Fruit fly (Drosophila melanogaster) whole organism, embryonic: ENCODE data around the gene htk.
A peak's percentile ranks its signal among the peaks of the same experiment; 100 is the strongest.

Experiments used
- Abd-B ChIP-seq: fragments of 200-800 bp; sonication (Bioruptor generic); optimal IDR thresholded peaks from 2 replicates; lab custom pipeline; 2018; ENCODE audit warnings: missing biosample characterization, mild to moderate bottlenecking, missing genetic modification characterization, moderate library complexity
- Aef1 ChIP-seq: fragments of 200-800 bp; sonication (Bioruptor generic); IDR thresholded peaks from 3 replicates; pipeline ENCODE4 v1.3.6; 2022; ENCODE audit warnings: missing biosample characterization, missing genetic modification characterization
- CG1024 ChIP-seq: fragments of 200-800 bp; sonication (Bioruptor generic); IDR thresholded peaks from 2 replicates; pipeline ENCODE4 v1.3.6; 2022; ENCODE audit warnings: missing biosample characterization, missing genetic modification characterization
- CG10366 ChIP-seq: fragments of 200-800 bp; sonication (Bioruptor generic); IDR thresholded peaks from 2 replicates; pipeline ENCODE4 v1.3.6; 2022; ENCODE audit warnings: missing biosample characterization, missing genetic modification characterization
- CG11560 ChIP-seq: fragments of 200-800 bp; sonication (Bioruptor generic); IDR thresholded peaks from 3 replicates; pipeline ENCODE4 v1.3.6; 2022; ENCODE audit warnings: missing biosample characterization, missing genetic modification characterization
- CG32532 ChIP-seq: fragments of 200-800 bp; sonication (Bioruptor generic); IDR thresholded peaks from 2 replicates; pipeline ENCODE4 v1.3.6; 2022; ENCODE audit warnings: missing biosample characterization, missing genetic modification characterization
- CG33213 ChIP-seq: fragments of 200-800 bp; sonication (Bioruptor generic); optimal IDR thresholded peaks from 3 replicates; lab custom pipeline; 2016; ENCODE audit warnings: missing biosample characterization, missing genetic modification characterization
- CG42726 ChIP-seq: fragments of 200-800 bp; sonication (Bioruptor generic); IDR thresholded peaks from 2 replicates; pipeline ENCODE4 v1.3.6; 2022; ENCODE audit warnings: missing biosample characterization, missing genetic modification characterization; ENCODE audit not compliant: partially characterized antibody
- CG4282 ChIP-seq: fragments of 200-800 bp; sonication (Bioruptor generic); optimal IDR thresholded peaks from 2 replicates; lab custom pipeline; 2016; ENCODE audit warnings: missing biosample characterization, missing genetic modification characterization
- CG4360 ChIP-seq: fragments of 200-800 bp; sonication (Bioruptor generic); IDR thresholded peaks from 2 replicates; pipeline ENCODE4 v1.3.6; 2022; ENCODE audit warnings: missing biosample characterization, missing genetic modification characterization
- CG5180 ChIP-seq: fragments of 200-800 bp; sonication (Bioruptor generic); optimal IDR thresholded peaks from 3 replicates; lab custom pipeline; 2017; ENCODE audit warnings: missing biosample characterization, missing genetic modification characterization, mild to moderate bottlenecking, moderate library complexity, missing genetic modification reagents
- CG7963 ChIP-seq: fragments of 200-800 bp; sonication (Bioruptor generic); IDR thresholded peaks from 3 replicates; pipeline ENCODE4 v1.3.6; 2022; ENCODE audit warnings: missing biosample characterization, missing genetic modification characterization; ENCODE audit not compliant: partially characterized antibody
- CG9797 ChIP-seq: fragments of 200-800 bp; sonication (Bioruptor generic); optimal IDR thresholded peaks from 3 replicates; lab custom pipeline; 2018; ENCODE audit warnings: missing biosample characterization, mild to moderate bottlenecking, missing genetic modification characterization
- CG9932 ChIP-seq: fragments of 200-800 bp; sonication (Bioruptor generic); IDR thresholded peaks from 2 replicates; pipeline ENCODE4 v1.3.6; 2022; ENCODE audit warnings: missing biosample characterization, missing genetic modification characterization
- CHES-1-like ChIP-seq: fragments of 200-800 bp; sonication (Bioruptor generic); optimal IDR thresholded peaks from 2 replicates; lab custom pipeline; 2016; ENCODE audit warnings: missing biosample characterization, missing genetic modification characterization
- Dfd ChIP-seq, 2 experiments: fragments of >200 bp; optimal IDR thresholded peaks; 2 replicates each; lab custom pipeline; 2017; ENCODE audit warnings: missing biosample characterization in 2 of 2, missing genetic modification characterization in 2 of 2
- Dp ChIP-seq: fragments of 200-800 bp; sonication (Bioruptor generic); optimal IDR thresholded peaks from 2 replicates; lab custom pipeline; 2018; ENCODE audit warnings: missing biosample characterization, mild to moderate bottlenecking, missing genetic modification characterization, moderate library complexity
- Elba2 ChIP-seq: fragments of 200-800 bp; sonication (Bioruptor generic); optimal IDR thresholded peaks from 3 replicates; lab custom pipeline; 2016; ENCODE audit warnings: missing biosample characterization, missing genetic modification characterization
- Fer3 ChIP-seq: fragments of 200-800 bp; sonication (Bioruptor generic); optimal IDR thresholded peaks from 2 replicates; lab custom pipeline; 2018; ENCODE audit warnings: missing biosample characterization, mild to moderate bottlenecking, missing genetic modification characterization, moderate library complexity
- Ravus ChIP-seq: fragments of 200-800 bp; sonication (Bioruptor generic); IDR thresholded peaks from 2 replicates; pipeline ENCODE4 v1.3.6; 2022; ENCODE audit warnings: missing biosample characterization, missing genetic modification characterization
- Rfx ChIP-seq: fragments of 200-800 bp; sonication (Bioruptor generic); IDR thresholded peaks from 2 replicates; pipeline ENCODE4 v1.3.6; 2022; ENCODE audit warnings: missing biosample characterization, missing genetic modification characterization
- Scr ChIP-seq: fragments of 200-800 bp; sonication (Bioruptor generic); IDR thresholded peaks from 2 replicates; pipeline ENCODE4 v1.3.6; 2022; ENCODE audit warnings: missing biosample characterization, missing genetic modification characterization; ENCODE audit not compliant: partially characterized antibody
- Side ChIP-seq: fragments of 200-800 bp; sonication (Bioruptor generic); optimal IDR thresholded peaks from 2 replicates; lab custom pipeline; 2016; ENCODE audit warnings: missing biosample characterization, missing genetic modification characterization
- Sry-δ ChIP-seq: fragments of 200-800 bp; sonication (Bioruptor generic); optimal IDR thresholded peaks from 2 replicates; lab custom pipeline; 2016; ENCODE audit warnings: missing biosample characterization, missing genetic modification characterization
- Usf ChIP-seq: fragments of 200-800 bp; sonication (Bioruptor generic); optimal IDR thresholded peaks from 2 replicates; lab custom pipeline; 2017; ENCODE audit warnings: missing genotype, missing biosample characterization, missing genetic modification characterization
- amos ChIP-seq: fragments of 200-800 bp; sonication (Bioruptor generic); IDR thresholded peaks from 2 replicates; pipeline ENCODE4 v1.3.6; 2022; ENCODE audit warnings: missing biosample characterization, missing genetic modification characterization; ENCODE audit not compliant: partially characterized antibody
- ato ChIP-seq: fragments of 200-800 bp; sonication (Bioruptor generic); IDR thresholded peaks from 2 replicates; pipeline ENCODE4 v1.3.6; 2022; ENCODE audit warnings: missing biosample characterization, missing genetic modification characterization; ENCODE audit not compliant: partially characterized antibody
- cas ChIP-seq: fragments of 200-800 bp; sonication (Bioruptor generic); IDR thresholded peaks from 2 replicates; pipeline ENCODE4 v1.3.6; 2022; ENCODE audit warnings: missing biosample characterization, missing genetic modification characterization
- cwo ChIP-seq: fragments of 200-800 bp; sonication (Bioruptor generic); optimal IDR thresholded peaks from 3 replicates; lab custom pipeline; 2017; ENCODE audit warnings: missing biosample characterization, missing genetic modification characterization, mild to moderate bottlenecking, moderate library complexity, missing genetic modification reagents
- dmrt11E ChIP-seq: fragments of 200-800 bp; sonication (Bioruptor generic); optimal IDR thresholded peaks from 3 replicates; lab custom pipeline; 2018; ENCODE audit warnings: missing biosample characterization, mild to moderate bottlenecking, missing genetic modification characterization, moderate library complexity
- fd64A ChIP-seq: fragments of 200-800 bp; sonication (Bioruptor generic); optimal IDR thresholded peaks from 3 replicates; lab custom pipeline; 2018; ENCODE audit warnings: missing biosample characterization, mild to moderate bottlenecking, missing genetic modification characterization
- gem ChIP-seq: fragments of 200-800 bp; sonication (Bioruptor generic); optimal IDR thresholded peaks from 2 replicates; lab custom pipeline; 2019; ENCODE audit warnings: missing biosample characterization, mild to moderate bottlenecking, missing genetic modification characterization, moderate library complexity
- hb ChIP-seq: fragments of 200-800 bp; sonication (Bioruptor generic); IDR thresholded peaks from 3 replicates; pipeline ENCODE4 v1.3.6; 2022; ENCODE audit warnings: missing biosample characterization, missing genetic modification characterization; ENCODE audit not compliant: partially characterized antibody
- hbn ChIP-seq: fragments of 200-800 bp; sonication (Bioruptor generic); IDR thresholded peaks from 2 replicates; pipeline ENCODE4 v1.3.6; 2022; ENCODE audit warnings: missing biosample characterization, missing genetic modification characterization; ENCODE audit not compliant: partially characterized antibody
- inv ChIP-seq: fragments of 200-800 bp; sonication (Bioruptor generic); IDR thresholded peaks from 2 replicates; pipeline ENCODE4 v1.3.6; 2022; ENCODE audit warnings: missing biosample characterization, missing genetic modification characterization; ENCODE audit not compliant: partially characterized antibody
- kay ChIP-seq: fragments of 200-800 bp; sonication (Bioruptor generic); optimal IDR thresholded peaks from 2 replicates; lab custom pipeline; 2016; ENCODE audit warnings: missing biosample characterization, missing genetic modification characterization
- lmd ChIP-seq: fragments of 200-800 bp; sonication (Bioruptor generic); IDR thresholded peaks from 2 replicates; pipeline ENCODE4 v1.3.6; 2022; ENCODE audit warnings: missing biosample characterization, missing genetic modification characterization
- lola ChIP-seq, 3 experiments: fragments of >200 bp in 2 of 3; fragments of 200-800 bp in 1 of 3; sonication (Bioruptor generic) in 1 of 3; optimal IDR thresholded peaks; 2 replicates each; lab custom pipeline; 2017 to 2019; ENCODE audit warnings: missing biosample characterization in 3 of 3, missing genetic modification characterization in 3 of 3, mild to moderate bottlenecking in 1 of 3, moderate library complexity in 1 of 3
- mam ChIP-seq: fragments of 200-800 bp; sonication (Bioruptor generic); optimal IDR thresholded peaks from 3 replicates; lab custom pipeline; 2016; ENCODE audit warnings: missing biosample characterization, missing genetic modification characterization
- mirr ChIP-seq: fragments of 200-800 bp; sonication (Bioruptor generic); optimal IDR thresholded peaks from 3 replicates; lab custom pipeline; 2018; ENCODE audit warnings: missing biosample characterization, mild to moderate bottlenecking, missing genetic modification characterization
- mld ChIP-seq: fragments of 200-800 bp; sonication (Bioruptor generic); IDR thresholded peaks from 3 replicates; pipeline ENCODE4 v1.3.6; 2022; ENCODE audit warnings: missing biosample characterization, missing genetic modification characterization; ENCODE audit not compliant: partially characterized antibody
- pan ChIP-seq, 4 experiments: fragments of >200 bp in 3 of 4; fragments of 200-800 bp in 1 of 4; sonication (Bioruptor generic) in 1 of 4; optimal IDR thresholded peaks in 3 of 4; IDR thresholded peaks in 1 of 4; 2 replicates each; pipeline versions ENCODE4 v1.3.6 to Lab custom; 2017 to 2022; ENCODE audit warnings: missing biosample characterization in 2 of 4, missing genetic modification characterization in 2 of 4, mixed read lengths in 1 of 4
- rib ChIP-seq: fragments of 200-800 bp; sonication (Bioruptor generic); IDR thresholded peaks from 2 replicates; pipeline ENCODE4 v1.3.6; 2022; ENCODE audit warnings: missing biosample characterization, missing genetic modification characterization
- tgo ChIP-seq: fragments of 200-800 bp; sonication (Bioruptor generic); IDR thresholded peaks from 3 replicates; pipeline ENCODE4 v1.3.6; 2022; ENCODE audit warnings: missing biosample characterization, missing genetic modification characterization
- trem ChIP-seq: fragments of 200-800 bp; optimal IDR thresholded peaks from 3 replicates; lab custom pipeline; 2019; ENCODE audit warnings: missing biosample characterization, mild to moderate bottlenecking, missing genetic modification characterization, moderate library complexity
- unc-4 ChIP-seq: fragments of 200-800 bp; sonication (Bioruptor generic); IDR thresholded peaks from 2 replicates; pipeline ENCODE4 v1.3.6; 2022; ENCODE audit warnings: missing biosample characterization, missing genetic modification characterization; ENCODE audit not compliant: partially characterized antibody
- zen ChIP-seq: fragments of 200-800 bp; sonication (Bioruptor generic); optimal IDR thresholded peaks from 3 replicates; lab custom pipeline; 2018; ENCODE audit warnings: missing biosample characterization, mild to moderate bottlenecking, missing genetic modification characterization, moderate library complexity
- zen2 ChIP-seq: fragments of 200-800 bp; sonication (Bioruptor generic); IDR thresholded peaks from 3 replicates; pipeline ENCODE4 v1.3.6; 2022; ENCODE audit warnings: missing biosample characterization, missing genetic modification characterization; ENCODE audit not compliant: partially characterized antibody

Gene htk

DNA sequence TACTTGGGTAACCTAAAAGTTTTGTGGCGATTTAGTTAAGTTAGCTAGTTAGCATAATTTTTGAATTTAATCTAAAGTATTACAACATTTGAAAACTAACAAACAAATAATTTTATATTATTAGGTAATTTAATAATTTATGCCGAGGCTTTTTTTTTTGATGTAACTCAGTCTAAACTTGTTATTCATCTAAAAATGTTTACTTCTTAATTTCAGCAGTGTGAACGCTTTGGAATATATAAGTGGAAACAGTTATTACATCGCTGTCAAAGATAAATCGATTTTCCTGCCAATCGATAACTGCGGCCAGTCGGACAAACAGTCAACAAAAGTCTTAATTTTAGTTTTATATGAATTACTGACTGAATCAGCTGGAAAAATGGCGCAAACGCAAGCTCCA is 14.5 kb downstream of the htk start, which contains the start of gene Usp39 (continued):
- TF ChIP-seq Aef1 (GFP tag; lab: Robert Waterston, UW) = no peak
- TF ChIP-seq zen = peak; percentile 27
- TF ChIP-seq dmrt11E = peak; percentile 26
- TF ChIP-seq mam (GFP tag; lab: Kevin White, UChicago) = peak; percentile 22
- TF ChIP-seq Elba2 (GFP tag; lab: Kevin White, UChicago) = no peak
- no peak for TF ChIP-seq CG9797
- TF ChIP-seq inv (GFP tag; lab: Robert Waterston, UW) = peak; percentile 55
- TF ChIP-seq Usf = no peak
- TF ChIP-seq lola (GFP tag; optimal IDR thresholded peaks at IDR 0.05; lab: Kevin White, UChicago) = peak in 1 of 3 experiments; percentile 8
- 0 out of 3 replicates have a peak, but pooled peaks have one; percentile 53 for TF ChIP-seq hb (GFP tag; lab: Robert Waterston, UW)
- TF ChIP-seq mirr (GFP tag; lab: Kevin White, UChicago) = no peak
- peak; percentile 68 for TF ChIP-seq gem (tag; lab: Kevin White, UChicago)
- no peak for TF ChIP-seq Ravus (GFP tag; lab: Robert Waterston, UW)
- TF ChIP-seq Sry-δ (GFP tag; lab: Kevin White, UChicago) = peak; percentile 47
- TF ChIP-seq lmd (GFP tag; lab: Robert Waterston, UW) = peak; percentile 36; the same call in 1 of the 2 replicates
- peak; percentile 69 for TF ChIP-seq CG7963 (GFP tag; lab: Robert Waterston, UW)
- no peak for TF ChIP-seq tgo (GFP tag; lab: Robert Waterston, UW)
- TF ChIP-seq CG11560 (tag; lab: Robert Waterston, UW) = peak; percentile 26; the same call in 1 of the 3 replicates
- 0 out of 2 replicates have a peak, but pooled peaks have one; percentile 22 for TF ChIP-seq hbn (GFP tag; lab: Robert Waterston, UW)
- TF ChIP-seq Dfd (GFP tag; optimal IDR thresholded peaks at IDR 0.05; lab: Kevin White, UChicago) = no peak
- TF ChIP-seq Dp (GFP tag; lab: Kevin White, UChicago) = peak; percentile 5
- TF ChIP-seq CHES-1-like (GFP tag; lab: Kevin White, UChicago) = peak; percentile 19
- TF ChIP-seq cas (GFP tag; lab: Robert Waterston, UW) = no peak
- peak; percentile 18; the same call in 1 of the 2 replicates for TF ChIP-seq CG10366 (GFP tag; lab: Robert Waterston, UW)
- TF ChIP-seq Abd-B (GFP tag; lab: Kevin White, UChicago) = no peak
- peak; percentile 46; the same call in 1 of the 2 replicates for TF ChIP-seq unc-4 (GFP tag; lab: Robert Waterston, UW)
- TF ChIP-seq fd64A = no peak
- no peak for TF ChIP-seq CG33213
- peak; percentile 60; the same call in 2 of the 3 replicates for TF ChIP-seq mld (GFP tag; lab: Robert Waterston, UW)
- TF ChIP-seq CG4360 = no peak
- no peak for TF ChIP-seq Fer3 (tag; lab: Kevin White, UChicago)
- TF ChIP-seq zen2 (GFP tag; lab: Robert Waterston, UW) = peak; percentile 12; the same call in 1 of the 3 replicates
- TF ChIP-seq amos (GFP tag; lab: Robert Waterston, UW) = peak; percentile 63
- no peak for TF ChIP-seq rib (GFP tag; lab: Robert Waterston, UW)
- peak; percentile 25; the same call in 1 of the 2 replicates for TF ChIP-seq ato
- no peak for TF ChIP-seq CG5180 (GFP tag; lab: Kevin White, UChicago)
- TF ChIP-seq CG4282 (GFP tag; lab: Kevin White, UChicago) = no peak
- TF ChIP-seq CG42726 = no peak
- TF ChIP-seq pan (optimal IDR thresholded peaks at IDR 0.05; lab: Kevin White, UChicago) = no peak
- TF ChIP-seq pan (GFP tag; optimal IDR thresholded peaks at IDR 0.05 in 1 of 2, IDR thresholded peaks at IDR 0.05 in 1 of 2) = peak in 1 of 2 experiments; percentile 19
- peak; percentile 13 for TF ChIP-seq trem (tag; lab: Kevin White, UChicago)
- TF ChIP-seq Side (GFP tag; lab: Kevin White, UChicago) = no peak
- peak; percentile 71; the same call in 1 of the 2 replicates for TF ChIP-seq CG1024 (GFP tag; lab: Robert Waterston, UW)
- TF ChIP-seq kay (GFP tag; lab: Kevin White, UChicago) = no peak
- TF ChIP-seq Rfx (GFP tag; lab: Robert Waterston, UW) = peak; percentile 57
- peak; percentile 55 for TF ChIP-seq CG9932 (GFP tag; lab: Robert Waterston, UW)
- TF ChIP-seq CG32532 (GFP tag; lab: Robert Waterston, UW) = 0 out of 2 replicates have a peak, but pooled peaks have one; percentile 23
- peak; percentile 56 for TF ChIP-seq Scr
- TF ChIP-seq cwo (GFP tag; lab: Kevin White, UChicago) = no peak
